Fruit fly (Drosophila melanogaster) whole organism, embryonic: ENCODE data around the gene ph-p.

Experiments
- Atf3 ChIP-seq: fragments of 200-800 bp; sonication (Bioruptor generic); optimal IDR thresholded peaks from 3 replicates; lab custom pipeline; 2016; ENCODE audit warnings: missing biosample characterization, missing genetic modification characterization
- Awh ChIP-seq: fragments of 200-800 bp; sonication (Bioruptor generic); IDR thresholded peaks from 2 replicates; pipeline ENCODE4, ENCODE4 v1.3.6; 2022; ENCODE audit warnings: missing biosample characterization, missing genetic modification characterization
- CG10321 ChIP-seq: fragments of 200-800 bp; sonication (Bioruptor generic); IDR thresholded peaks from 2 replicates; pipeline ENCODE4 v1.3.6; 2022; ENCODE audit warnings: missing biosample characterization, missing genetic modification characterization
- CG11504 ChIP-seq: fragments of 200-800 bp; sonication (Bioruptor generic); optimal IDR thresholded peaks from 3 replicates; lab custom pipeline; 2019; ENCODE audit warnings: missing biosample characterization, mild to moderate bottlenecking, missing genetic modification characterization, moderate library complexity
- CG12769 ChIP-seq: fragments of 200-800 bp; sonication (Bioruptor generic); optimal IDR thresholded peaks from 2 replicates; lab custom pipeline; 2019; ENCODE audit warnings: missing biosample characterization, mild to moderate bottlenecking, missing genetic modification characterization, moderate library complexity
- CG14050 ChIP-seq: fragments of 200-800 bp; sonication (Bioruptor generic); IDR thresholded peaks from 3 replicates; pipeline ENCODE4 v1.3.6; 2022; ENCODE audit warnings: missing biosample characterization, missing genetic modification characterization
- CG14667 ChIP-seq: fragments of 200-800 bp; sonication (Bioruptor generic); IDR thresholded peaks from 2 replicates; pipeline ENCODE4 v1.3.6; 2022; ENCODE audit warnings: missing biosample characterization, missing genetic modification characterization
- CG15601 ChIP-seq: fragments of 200-800 bp; sonication (Bioruptor generic); optimal IDR thresholded peaks from 3 replicates; lab custom pipeline; 2019; ENCODE audit warnings: missing biosample characterization, mild to moderate bottlenecking, missing genetic modification characterization, moderate library complexity
- CG1602 ChIP-seq: fragments of 200-800 bp; sonication (Bioruptor generic); optimal IDR thresholded peaks from 3 replicates; lab custom pipeline; 2016; ENCODE audit warnings: missing biosample characterization, missing genetic modification characterization
- CG17359 ChIP-seq: fragments of 200-800 bp; sonication (Bioruptor generic); optimal IDR thresholded peaks from 3 replicates; lab custom pipeline; 2018; ENCODE audit warnings: missing biosample characterization, mild to moderate bottlenecking, missing genetic modification characterization, moderate library complexity
- CG17385 ChIP-seq: fragments of 200-800 bp; sonication (Bioruptor generic); optimal IDR thresholded peaks from 3 replicates; lab custom pipeline; 2018; ENCODE audit warnings: missing biosample characterization, mild to moderate bottlenecking, missing genetic modification characterization
- CG17912 ChIP-seq: fragments of 200-800 bp; sonication (Bioruptor generic); optimal IDR thresholded peaks from 2 replicates; lab custom pipeline; 2018; ENCODE audit warnings: missing biosample characterization, mild to moderate bottlenecking, missing genetic modification characterization
- CG2678 ChIP-seq: fragments of 200-800 bp; sonication (Bioruptor generic); optimal IDR thresholded peaks from 3 replicates; lab custom pipeline; 2019; ENCODE audit warnings: missing biosample characterization, mild to moderate bottlenecking, missing genetic modification characterization, moderate library complexity
- CG31224 ChIP-seq: fragments of 200-800 bp; sonication (Bioruptor generic); IDR thresholded peaks from 2 replicates; pipeline ENCODE4 v1.3.6; 2022; ENCODE audit warnings: missing biosample characterization, missing genetic modification characterization
- CG33213 ChIP-seq: fragments of 200-800 bp; sonication (Bioruptor generic); optimal IDR thresholded peaks from 3 replicates; lab custom pipeline; 2016; ENCODE audit warnings: missing biosample characterization, missing genetic modification characterization
- CG4707 ChIP-seq: fragments of 200-800 bp; sonication (Bioruptor generic); optimal IDR thresholded peaks from 2 replicates; lab custom pipeline; 2018; ENCODE audit warnings: missing biosample characterization, mild to moderate bottlenecking, missing genetic modification characterization, moderate library complexity
- CG6175 ChIP-seq: fragments of 200-800 bp; sonication (Bioruptor generic); IDR thresholded peaks from 3 replicates; pipeline ENCODE4 v1.3.6; 2022; ENCODE audit warnings: missing biosample characterization, missing genetic modification characterization
- CG6254 ChIP-seq: fragments of 200-800 bp; sonication (Bioruptor generic); optimal IDR thresholded peaks from 3 replicates; lab custom pipeline; 2017; ENCODE audit warnings: mild to moderate bottlenecking, missing biosample characterization, missing genetic modification reagents, missing genetic modification characterization
- CG7987 ChIP-seq: fragments of 200-800 bp; sonication (Bioruptor generic); optimal IDR thresholded peaks from 2 replicates; lab custom pipeline; 2018; ENCODE audit warnings: missing biosample characterization, mild to moderate bottlenecking, missing genetic modification characterization, moderate library complexity
- CG8765 ChIP-seq: fragments of 200-800 bp; sonication (Bioruptor generic); IDR thresholded peaks from 2 replicates; pipeline ENCODE4 v1.3.6; 2022; ENCODE audit warnings: missing biosample characterization, missing genetic modification characterization
- CG9609 ChIP-seq: fragments of 200-800 bp; sonication (Bioruptor generic); optimal IDR thresholded peaks from 3 replicates; lab custom pipeline; 2016; ENCODE audit warnings: missing biosample characterization, missing genetic modification characterization
- CTCF ChIP-seq: fragments of 200-800 bp; sonication (Bioruptor generic); optimal IDR thresholded peaks from 2 replicates; lab custom pipeline; 2017; ENCODE audit warnings: missing biosample characterization, mild to moderate bottlenecking, missing genetic modification characterization, moderate library complexity
- Camta ChIP-seq: fragments of 200-800 bp; sonication (Bioruptor generic); optimal IDR thresholded peaks from 2 replicates; lab custom pipeline; 2016; ENCODE audit warnings: missing biosample characterization, missing genetic modification characterization
- Dad ChIP-seq: fragments of 200-800 bp; sonication (Bioruptor generic); optimal IDR thresholded peaks from 3 replicates; lab custom pipeline; 2016; ENCODE audit warnings: missing biosample characterization, missing genetic modification characterization
- Dek ChIP-seq: fragments of 200-800 bp; sonication (Bioruptor generic); optimal IDR thresholded peaks from 3 replicates; lab custom pipeline; 2019; ENCODE audit warnings: missing biosample characterization, mild to moderate bottlenecking, missing genetic modification characterization, moderate library complexity
- Dip3 ChIP-seq: fragments of 200-800 bp; sonication (Bioruptor generic); optimal IDR thresholded peaks from 3 replicates; lab custom pipeline; 2016; ENCODE audit warnings: missing biosample characterization, missing genetic modification characterization
- Hr39 ChIP-seq: fragments of >200 bp; optimal IDR thresholded peaks from 2 replicates; lab custom pipeline; 2017
- Hr78 ChIP-seq, 2 experiments: fragments of 200-800 bp in 1 of 2; fragments of >200 bp in 1 of 2; sonication (Bioruptor generic) in 1 of 2; optimal IDR thresholded peaks; 2 replicates each; lab custom pipeline; 2017 to 2019; ENCODE audit warnings: missing biosample characterization in 2 of 2, missing genetic modification characterization in 2 of 2, mild to moderate bottlenecking in 1 of 2, moderate library complexity in 1 of 2
- MBD-R2 ChIP-seq: fragments of 200-800 bp; sonication (Bioruptor generic); IDR thresholded peaks from 2 replicates; pipeline ENCODE4 v1.3.6; 2022; ENCODE audit warnings: missing biosample characterization, missing genetic modification characterization
- Med ChIP-seq: fragments of 200-800 bp; sonication (Bioruptor generic); peaks from one replicate; lab custom pipeline; 2016; ENCODE audit warnings: missing biosample characterization, missing genetic modification characterization, mild to moderate bottlenecking, inconsistent platforms, moderate library complexity
- Mrtf ChIP-seq: fragments of 200-800 bp; sonication (Bioruptor generic); IDR thresholded peaks from 3 replicates; pipeline ENCODE4 v1.3.6; 2022; ENCODE audit warnings: missing biosample characterization, missing genetic modification characterization
- YL-1 ChIP-seq: fragments of 200-800 bp; sonication (Bioruptor generic); optimal IDR thresholded peaks from 3 replicates; lab custom pipeline; 2017; ENCODE audit warnings: missing biosample characterization, mild to moderate bottlenecking, missing genetic modification characterization
- ac ChIP-seq: fragments of 200-800 bp; sonication (Bioruptor generic); optimal IDR thresholded peaks from 3 replicates; lab custom pipeline; 2017; ENCODE audit warnings: missing biosample characterization, mild to moderate bottlenecking, missing genetic modification characterization
- al ChIP-seq: fragments of 200-800 bp; sonication (Bioruptor generic); IDR thresholded peaks from 2 replicates; pipeline ENCODE4 v1.3.6; 2022; ENCODE audit warnings: missing biosample characterization, missing genetic modification characterization
- ase ChIP-seq: fragments of 200-800 bp; sonication (Bioruptor generic); IDR thresholded peaks from 3 replicates; pipeline ENCODE4 v1.3.6; 2022; ENCODE audit warnings: missing biosample characterization, missing genetic modification characterization
- bcd ChIP-seq: fragments of 200-800 bp; sonication (Bioruptor generic); optimal IDR thresholded peaks from 2 replicates; lab custom pipeline; 2017; ENCODE audit warnings: missing biosample characterization, mild to moderate bottlenecking, missing genetic modification characterization
- ci ChIP-seq: fragments of 200-800 bp; sonication (Bioruptor generic); IDR thresholded peaks from 3 replicates; pipeline ENCODE4 v1.3.6; 2022; ENCODE audit warnings: missing biosample characterization, missing genetic modification characterization
- ewg ChIP-seq: fragments of 200-800 bp; sonication (Bioruptor generic); optimal IDR thresholded peaks from 3 replicates; lab custom pipeline; 2017; ENCODE audit warnings: mild to moderate bottlenecking, missing biosample characterization, missing genetic modification reagents, missing genetic modification characterization
- ind ChIP-seq: fragments of 200-800 bp; sonication (Bioruptor generic); optimal IDR thresholded peaks from 3 replicates; lab custom pipeline; 2016; ENCODE audit warnings: missing biosample characterization, missing genetic modification characterization
- jumu ChIP-seq: fragments of 200-800 bp; sonication (Bioruptor generic); optimal IDR thresholded peaks from 3 replicates; lab custom pipeline; 2016; ENCODE audit warnings: missing biosample characterization, missing genetic modification characterization
- ken ChIP-seq: fragments of 200-800 bp; sonication (Bioruptor generic); IDR thresholded peaks from 3 replicates; pipeline ENCODE4 v1.3.6; 2022; ENCODE audit warnings: missing biosample characterization, missing genetic modification characterization
- lab ChIP-seq: fragments of 200-800 bp; sonication (Bioruptor generic); optimal IDR thresholded peaks from 3 replicates; lab custom pipeline; 2017; ENCODE audit warnings: missing biosample characterization, missing genetic modification characterization, mild to moderate bottlenecking, moderate library complexity, missing genetic modification reagents
- lilli ChIP-seq: fragments of 200-800 bp; sonication (Bioruptor generic); optimal IDR thresholded peaks from 3 replicates; lab custom pipeline; 2016; ENCODE audit warnings: missing biosample characterization, missing genetic modification characterization
- prd ChIP-seq, 3 experiments: fragments of >200 bp in 2 of 3; fragments of 200-800 bp in 1 of 3; sonication (Bioruptor generic) in 1 of 3; optimal IDR thresholded peaks in 2 of 3; IDR thresholded peaks in 1 of 3; 2 replicates in 2 of 3; 3 replicates in 1 of 3; pipeline versions ENCODE4 v1.3.6 to Lab custom; 2017 to 2022; ENCODE audit warnings: missing biosample characterization in 1 of 3, missing genetic modification characterization in 1 of 3
- row ChIP-seq: fragments of 200-800 bp; sonication (Bioruptor generic); IDR thresholded peaks from 3 replicates; pipeline ENCODE4 v1.3.6; 2022; ENCODE audit warnings: missing biosample characterization, missing genetic modification characterization
- seq ChIP-seq: fragments of 200-800 bp; sonication (Bioruptor generic); IDR thresholded peaks from 2 replicates; pipeline ENCODE4 v1.3.6; 2022; ENCODE audit warnings: missing biosample characterization, missing genetic modification characterization
- slp2 ChIP-seq: fragments of 200-800 bp; sonication (Bioruptor generic); optimal IDR thresholded peaks from 2 replicates; lab custom pipeline; 2016; ENCODE audit warnings: missing biosample characterization, missing genetic modification characterization
- stc ChIP-seq: fragments of 200-800 bp; sonication (Bioruptor generic); IDR thresholded peaks from 2 replicates; pipeline ENCODE4 v1.3.6; 2022; ENCODE audit warnings: missing biosample characterization, missing genetic modification characterization
- tin ChIP-seq: fragments of 200-800 bp; sonication (Bioruptor generic); optimal IDR thresholded peaks from 3 replicates; lab custom pipeline; 2016; ENCODE audit warnings: missing biosample characterization, missing genetic modification characterization
- ttk ChIP-seq: fragments of 200-800 bp; sonication (Bioruptor generic); IDR thresholded peaks from 2 replicates; pipeline ENCODE4 v2.1.2; 2022; ENCODE audit warnings: missing biosample characterization, missing genetic modification characterization
- wek ChIP-seq: fragments of 200-800 bp; sonication (Bioruptor generic); optimal IDR thresholded peaks from 3 replicates; lab custom pipeline; 2018; ENCODE audit warnings: missing biosample characterization, mild to moderate bottlenecking, missing genetic modification characterization, moderate library complexity
- zfh2 ChIP-seq: fragments of 200-800 bp; sonication (Bioruptor generic); optimal IDR thresholded peaks from 2 replicates; lab custom pipeline; 2016; ENCODE audit warnings: missing biosample characterization, missing genetic modification characterization

Gene ph-p

dm6 chrX:2087501-2087900 is 50.7 kb downstream of the ph-p start (continued):
- TF ChIP-seq CG12769, result peak; percentile 67
- peak; percentile 67 for TF ChIP-seq stc
- peak; percentile 44; the same call in 1 of the 2 replicates for TF ChIP-seq CG31224 (GFP tag; lab: Robert Waterston, UW)
- peak; percentile 89 for TF ChIP-seq Med
- TF ChIP-seq CG15601 (tag; lab: Kevin White, UChicago), result peak; percentile 43
- peak; percentile 46 for TF ChIP-seq CG1602 (GFP tag; lab: Kevin White, UChicago)
- TF ChIP-seq CG17912 (GFP tag; lab: Kevin White, UChicago), result no peak
- peak; percentile 48 for TF ChIP-seq lilli (GFP tag; lab: Kevin White, UChicago)
- TF ChIP-seq Mrtf, result peak; percentile 44; the same call in 2 of the 3 replicates
- peak; percentile 75 for TF ChIP-seq seq
- TF ChIP-seq CG11504, result peak; percentile 69
- TF ChIP-seq CG7987, result no peak
- peak in 1 of 2 experiments; percentile 77 for TF ChIP-seq Hr78 (GFP tag; optimal IDR thresholded peaks at IDR 0.05; lab: Kevin White, UChicago)
- 0 out of 2 replicates have a peak, but pooled peaks have one; percentile 27 for TF ChIP-seq al (GFP tag; lab: Robert Waterston, UW)
- peak; percentile 35 for TF ChIP-seq Dek (tag; lab: Kevin White, UChicago)
- TF ChIP-seq ewg (GFP tag; lab: Kevin White, UChicago), result peak; percentile 55
- peak; percentile 63; the same call in 1 of the 3 replicates for TF ChIP-seq ase (GFP tag; lab: Robert Waterston, UW)
- peak; percentile 56 for TF ChIP-seq CG17359 (tag; lab: Kevin White, UChicago)
- no peak for TF ChIP-seq MBD-R2 (GFP tag; lab: Robert Waterston, UW)
- TF ChIP-seq YL-1 (GFP tag; lab: Kevin White, UChicago), result no peak
- TF ChIP-seq wek (GFP tag; lab: Kevin White, UChicago), result peak; percentile 55
- peak; percentile 62 for TF ChIP-seq jumu (GFP tag; lab: Kevin White, UChicago)
- no peak for TF ChIP-seq Dip3
- TF ChIP-seq tin, result peak; percentile 24
- TF ChIP-seq ken (GFP tag; lab: Robert Waterston, UW), result peak; percentile 82
- peak; percentile 51 for TF ChIP-seq CG14667 (GFP tag; lab: Robert Waterston, UW)
- no peak for TF ChIP-seq Hr39 (lab: Kevin White, UChicago)
- TF ChIP-seq CG4707, result peak; percentile 65
- TF ChIP-seq Camta (GFP tag; lab: Kevin White, UChicago), result peak; percentile 36
- no peak for TF ChIP-seq CTCF
- no peak for TF ChIP-seq ac (GFP tag; lab: Kevin White, UChicago)
- peak; percentile 43 for TF ChIP-seq Atf3 (GFP tag; lab: Kevin White, UChicago)
- TF ChIP-seq ind (GFP tag; lab: Kevin White, UChicago), result peak; percentile 48
- peak; percentile 34 for TF ChIP-seq CG9609 (GFP tag; lab: Kevin White, UChicago)
- peak; percentile 29 for TF ChIP-seq bcd
- peak; percentile 99 for TF ChIP-seq CG6254
- peak; percentile 6 for TF ChIP-seq zfh2 (GFP tag; lab: Kevin White, UChicago)
- TF ChIP-seq CG2678, result peak; percentile 57
- TF ChIP-seq Dad (GFP tag; lab: Kevin White, UChicago), result peak; percentile 27
- peak; percentile 79 for TF ChIP-seq row
- TF ChIP-seq ttk, result peak; percentile 36
- peak; percentile 62 for TF ChIP-seq CG10321 (GFP tag; lab: Robert Waterston, UW)
- peak; percentile 94 for TF ChIP-seq ci (GFP tag; lab: Robert Waterston, UW)
- TF ChIP-seq CG8765 (GFP tag; lab: Robert Waterston, UW), result no peak
- peak; percentile 28 for TF ChIP-seq CG33213 (GFP tag; lab: Kevin White, UChicago)
- TF ChIP-seq CG6175 (GFP tag; lab: Robert Waterston, UW), result 0 out of 3 replicates have a peak, but pooled peaks have one; percentile 24
- peak; percentile 78 for TF ChIP-seq CG14050 (GFP tag; lab: Robert Waterston, UW)
- TF ChIP-seq CG17385 (GFP tag; lab: Kevin White, UChicago), result peak; percentile 50
- TF ChIP-seq prd (optimal IDR thresholded peaks at IDR 0.05; lab: Kevin White, UChicago), result no peak
- TF ChIP-seq prd (GFP tag; IDR thresholded peaks at IDR 0.05; lab: Robert Waterston, UW), result peak; percentile 82
- TF ChIP-seq slp2 (GFP tag; lab: Kevin White, UChicago), result peak; percentile 14
- peak; percentile 77 for TF ChIP-seq Awh (GFP tag; lab: Robert Waterston, UW)
- peak; percentile 63 for TF ChIP-seq lab (GFP tag; lab: Kevin White, UChicago)
